5 fruit fly cellular contexts compared by ENCODE assay signal in genomic region chrX:10775690-10776089, dm6.
TF ChIP-seq lines count a peak whose summit lies in the region.

No protein-coding gene starts in this region.

- TF ChIP-seq CTCF in whole organism, embryonic (GFP tag; optimal IDR thresholded peaks at IDR 0.05; lab: Kevin White, UChicago): no peak

TF ChIP-seq in whole organism, adult, 20 proteins besides CTCF, POLR2A, EP300 and RAD21 (continues in another document):
- peak; percentile 40 for TF ChIP-seq CG12768 (GFP tag; optimal IDR thresholded peaks at IDR 0.05; lab: Kevin White, UChicago)
- peak; percentile 72 for TF ChIP-seq CG14711 (tag; optimal IDR thresholded peaks at IDR 0.05; lab: Kevin White, UChicago)
- peak; percentile 71 for TF ChIP-seq CG11617 (GFP tag; optimal IDR thresholded peaks at IDR 0.05; lab: Kevin White, UChicago)
- TF ChIP-seq CG33017 (tag; optimal IDR thresholded peaks at IDR 0.05; lab: Kevin White, UChicago): peak; percentile 65
- TF ChIP-seq ovo (GFP tag; optimal IDR thresholded peaks at IDR 0.05; lab: Kevin White, UChicago): peak; percentile 63
- peak; percentile 50 for TF ChIP-seq CG5204 (GFP tag; optimal IDR thresholded peaks at IDR 0.05; lab: Kevin White, UChicago)
- TF ChIP-seq cnc (optimal IDR thresholded peaks at IDR 0.05; lab: Kevin White, UChicago): no peak
- peak; percentile 80 for TF ChIP-seq CG7101 (tag; optimal IDR thresholded peaks at IDR 0.05; lab: Kevin White, UChicago)
- peak; percentile 60 for TF ChIP-seq pad (GFP tag; optimal IDR thresholded peaks at IDR 0.05; lab: Kevin White, UChicago)
- TF ChIP-seq CG1620 (GFP tag; optimal IDR thresholded peaks at IDR 0.05; lab: Kevin White, UChicago): peak; percentile 84
- peak; percentile 1 for TF ChIP-seq kay (GFP tag; lab: Kevin White, UChicago; ENCODE audit: borderline replicate concordance)
- peak; percentile 23 for TF ChIP-seq toe (GFP tag; optimal IDR thresholded peaks at IDR 0.05; lab: Kevin White, UChicago)
- TF ChIP-seq Crg-1 (GFP tag; optimal IDR thresholded peaks at IDR 0.05; lab: Kevin White, UChicago): peak; percentile 75
- peak; percentile 20 for TF ChIP-seq cic (GFP tag; optimal IDR thresholded peaks at IDR 0.05; lab: Kevin White, UChicago)
- peak; percentile 56 for TF ChIP-seq CG7045 (GFP tag; optimal IDR thresholded peaks at IDR 0.05; lab: Kevin White, UChicago)
- TF ChIP-seq Clk (GFP tag; optimal IDR thresholded peaks at IDR 0.05; lab: Kevin White, UChicago): no peak
- peak; percentile 66 for TF ChIP-seq Mnt (GFP tag; optimal IDR thresholded peaks at IDR 0.05; lab: Kevin White, UChicago)
- TF ChIP-seq bab1 (GFP tag; optimal IDR thresholded peaks at IDR 0.05; lab: Kevin White, UChicago): peak; percentile 84

TF ChIP-seq in whole organism, embryonic, 481 proteins besides CTCF, POLR2A, EP300 and RAD21 (continues in another document):
- TF ChIP-seq gce (GFP tag; IDR thresholded peaks at IDR 0.05; lab: Robert Waterston, UW): 0 out of 3 replicates have a peak, but pooled peaks have one; percentile 9
- TF ChIP-seq bigmax (GFP tag; optimal IDR thresholded peaks at IDR 0.05; lab: Kevin White, UChicago): no peak
- TF ChIP-seq lbe (GFP tag; optimal IDR thresholded peaks at IDR 0.05; lab: Kevin White, UChicago): peak; percentile 56
- peak; percentile 44 for TF ChIP-seq CG3281 (GFP tag; optimal IDR thresholded peaks at IDR 0.05; lab: Kevin White, UChicago)
- TF ChIP-seq Doc2 (GFP tag; IDR thresholded peaks at IDR 0.05; lab: Robert Waterston, UW): no peak
- TF ChIP-seq CG2199 (GFP tag; IDR thresholded peaks at IDR 0.05; lab: Robert Waterston, UW): no peak
- TF ChIP-seq CHES-1-like (GFP tag; optimal IDR thresholded peaks at IDR 0.05; lab: Kevin White, UChicago): no peak
- peak; percentile 23 for TF ChIP-seq nau (GFP tag; optimal IDR thresholded peaks at IDR 0.05; lab: Kevin White, UChicago)
- TF ChIP-seq ems (GFP tag; optimal IDR thresholded peaks at IDR 0.05; lab: Kevin White, UChicago): peak; percentile 42
- peak; percentile 29; the same call in 1 of the 3 replicates for TF ChIP-seq B-H1 (GFP tag; IDR thresholded peaks at IDR 0.05; lab: Robert Waterston, UW)
- TF ChIP-seq gsb (GFP tag; IDR thresholded peaks at IDR 0.05; lab: Robert Waterston, UW): peak; percentile 28; the same call in 1 of the 2 replicates
- no peak for TF ChIP-seq CG8359 (GFP tag; optimal IDR thresholded peaks at IDR 0.05; lab: Kevin White, UChicago; ENCODE audit: borderline replicate concordance)
- TF ChIP-seq CG6175 (GFP tag; IDR thresholded peaks at IDR 0.05; lab: Robert Waterston, UW): no peak
- TF ChIP-seq ttk (GFP tag; IDR thresholded peaks at IDR 0.05; lab: Robert Waterston, UW): peak; percentile 45
- TF ChIP-seq trem (tag; optimal IDR thresholded peaks at IDR 0.05; lab: Kevin White, UChicago): no peak
- TF ChIP-seq Ets97D (GFP tag; optimal IDR thresholded peaks at IDR 0.05; lab: Kevin White, UChicago): no peak
- no peak for TF ChIP-seq C15 (GFP tag; IDR thresholded peaks at IDR 0.05; lab: Robert Waterston, UW)
- no peak for TF ChIP-seq chm (GFP tag; IDR thresholded peaks at IDR 0.05; lab: Robert Waterston, UW)

TF ChIP-seq in whole organism, prepupa, 60 proteins besides CTCF, POLR2A, EP300 and RAD21 (continues in another document):
- no peak for TF ChIP-seq salr (GFP tag; optimal IDR thresholded peaks at IDR 0.05; lab: Kevin White, UChicago)
- TF ChIP-seq Hr39 (GFP tag; optimal IDR thresholded peaks at IDR 0.05; lab: Kevin White, UChicago): peak; percentile 73
- no peak for TF ChIP-seq CG8319 (GFP tag; optimal IDR thresholded peaks at IDR 0.05; lab: Kevin White, UChicago)
- TF ChIP-seq net (GFP tag; optimal IDR thresholded peaks at IDR 0.05; lab: Kevin White, UChicago): peak; percentile 58
- TF ChIP-seq Eip75B (GFP tag; optimal IDR thresholded peaks at IDR 0.05; lab: Kevin White, UChicago): peak; percentile 17
- TF ChIP-seq CG16779 (tag; optimal IDR thresholded peaks at IDR 0.05; lab: Kevin White, UChicago): no peak
- TF ChIP-seq eg (GFP tag; IDR thresholded peaks at IDR 0.05; lab: Robert Waterston, UW): peak; percentile 85
- TF ChIP-seq CG4318 (GFP tag; optimal IDR thresholded peaks at IDR 0.05; lab: Kevin White, UChicago): no peak
- TF ChIP-seq Met (GFP tag; optimal IDR thresholded peaks at IDR 0.05; lab: Kevin White, UChicago): peak; percentile 68
- TF ChIP-seq CG31627 (GFP tag; optimal IDR thresholded peaks at IDR 0.05; lab: Kevin White, UChicago): peak; percentile 66
- TF ChIP-seq fkh (GFP tag; optimal IDR thresholded peaks at IDR 0.05; lab: Kevin White, UChicago): peak; percentile 54
- peak; percentile 38 for TF ChIP-seq CG10631 (GFP tag; optimal IDR thresholded peaks at IDR 0.05; lab: Kevin White, UChicago)
- TF ChIP-seq CG3032 (tag; optimal IDR thresholded peaks at IDR 0.05; lab: Kevin White, UChicago): peak; percentile 21
- peak; percentile 10 for TF ChIP-seq CG6808 (GFP tag; optimal IDR thresholded peaks at IDR 0.05; lab: Kevin White, UChicago)
- peak; percentile 44 for TF ChIP-seq dac (GFP tag; optimal IDR thresholded peaks at IDR 0.05; lab: Kevin White, UChicago)
- TF ChIP-seq CG1621 (tag; optimal IDR thresholded peaks at IDR 0.05; lab: Kevin White, UChicago): no peak
- TF ChIP-seq CG6276 (GFP tag; optimal IDR thresholded peaks at IDR 0.05; lab: Kevin White, UChicago): peak; percentile 66
- peak; percentile 54 for TF ChIP-seq lz (GFP tag; optimal IDR thresholded peaks at IDR 0.05; lab: Kevin White, UChicago)
- TF ChIP-seq CG7368 (GFP tag; optimal IDR thresholded peaks at IDR 0.05; lab: Kevin White, UChicago): peak; percentile 31
- peak; percentile 44 for TF ChIP-seq Lpt (GFP tag; optimal IDR thresholded peaks at IDR 0.05; lab: Kevin White, UChicago)

TF ChIP-seq in whole organism, pupa, 21 proteins besides CTCF, POLR2A, EP300 and RAD21:
- TF ChIP-seq CG9948 (tag; optimal IDR thresholded peaks at IDR 0.05; lab: Kevin White, UChicago) (peak; percentile 6), Ets98B (GFP tag; IDR thresholded peaks at IDR 0.05; lab: Robert Waterston, UW) (peak; percentile 83), CG4496 (GFP tag; IDR thresholded peaks at IDR 0.05; lab: Robert Waterston, UW) (peak; percentile 90), CG17806 (tag; optimal IDR thresholded peaks at IDR 0.05; lab: Kevin White, UChicago) (peak; percentile 16), Pif1B (GFP tag; optimal IDR thresholded peaks at IDR 0.05; lab: Kevin White, UChicago) (peak; percentile 19), CG12605 (GFP tag; IDR thresholded peaks at IDR 0.05; lab: Robert Waterston, UW) (no peak), CG34367 (tag; optimal IDR thresholded peaks at IDR 0.05; lab: Kevin White, UChicago) (peak; percentile 2), CG8159 (tag; optimal IDR thresholded peaks at IDR 0.05; lab: Kevin White, UChicago) (peak; percentile 27), CG8301 (tag; optimal IDR thresholded peaks at IDR 0.05; lab: Kevin White, UChicago) (peak; percentile 47), EcR (GFP tag; optimal IDR thresholded peaks at IDR 0.05; lab: Kevin White, UChicago) (no peak), CG13204 (GFP tag; optimal IDR thresholded peaks at IDR 0.05; lab: Kevin White, UChicago) (no peak), D1 (tag; optimal IDR thresholded peaks at IDR 0.05; lab: Kevin White, UChicago) (no peak), gl (tag; optimal IDR thresholded peaks at IDR 0.05; lab: Kevin White, UChicago) (no peak), rn (GFP tag; IDR thresholded peaks at IDR 0.05; lab: Robert Waterston, UW) (0 out of 2 replicates have a peak, but pooled peaks have one; percentile 13), Pif1A (GFP tag; optimal IDR thresholded peaks at IDR 0.05; lab: Kevin White, UChicago) (peak; percentile 48), CG14655 (GFP tag; optimal IDR thresholded peaks at IDR 0.05; lab: Kevin White, UChicago) (peak; percentile 61), CG32121 (GFP tag; IDR thresholded peaks at IDR 0.05; lab: Robert Waterston, UW) (peak; percentile 76), Snoo (tag; optimal IDR thresholded peaks at IDR 0.05; lab: Kevin White, UChicago) (peak; percentile 25), CG10348 (GFP tag; IDR thresholded peaks at IDR 0.05; lab: Robert Waterston, UW) (no peak; the same call in 1 of the 2 replicates), CG15710 (tag; optimal IDR thresholded peaks at IDR 0.05; lab: Kevin White, UChicago) (peak; percentile 30), fd96Ca (GFP tag; IDR thresholded peaks at IDR 0.05; lab: Robert Waterston, UW) (peak; percentile 84)

TF ChIP-seq in whole organism, wandering third instar larva, 38 proteins besides CTCF, POLR2A, EP300 and RAD21 (continues in another document):
- peak; percentile 50 for TF ChIP-seq Hr83 (GFP tag; optimal IDR thresholded peaks at IDR 0.05; lab: Kevin White, UChicago; ENCODE audit: poor library complexity, severe bottlenecking)
- no peak for TF ChIP-seq dl (GFP tag; optimal IDR thresholded peaks at IDR 0.05; lab: Kevin White, UChicago; ENCODE audit: insufficient read depth in 1 of 2, partially characterized antibody in 2 of 2)
- peak; percentile 80 for TF ChIP-seq br (GFP tag; optimal IDR thresholded peaks at IDR 0.05; lab: Kevin White, UChicago)
- TF ChIP-seq Myc (optimal IDR thresholded peaks at IDR 0.05; lab: Kevin White, UChicago): no peak
- TF ChIP-seq HLH106 (tag; optimal IDR thresholded peaks at IDR 0.05; lab: Kevin White, UChicago): peak; percentile 82
- peak; percentile 69 for TF ChIP-seq Sp1 (GFP tag; optimal IDR thresholded peaks at IDR 0.05; lab: Kevin White, UChicago)
- TF ChIP-seq Hnf4 (GFP tag; optimal IDR thresholded peaks at IDR 0.05; lab: Kevin White, UChicago): peak; percentile 74
- TF ChIP-seq OdsH (GFP tag; optimal IDR thresholded peaks at IDR 0.05; lab: Kevin White, UChicago): peak; percentile 78
- TF ChIP-seq Dif (GFP tag; optimal IDR thresholded peaks at IDR 0.05; lab: Kevin White, UChicago; ENCODE audit: partially characterized antibody): no peak
- TF ChIP-seq psq (GFP tag; optimal IDR thresholded peaks at IDR 0.05; lab: Kevin White, UChicago): peak; percentile 44
- peak; percentile 77 for TF ChIP-seq tai (GFP tag; optimal IDR thresholded peaks at IDR 0.05; lab: Kevin White, UChicago)
- no peak for TF ChIP-seq dsf (GFP tag; optimal IDR thresholded peaks at IDR 0.05; lab: Kevin White, UChicago; ENCODE audit: borderline replicate concordance)
- peak in 1 of 2 experiments; percentile 84 for TF ChIP-seq foxo (GFP tag; optimal IDR thresholded peaks at IDR 0.05; lab: Kevin White, UChicago)
- TF ChIP-seq ey (GFP tag; optimal IDR thresholded peaks at IDR 0.05; lab: Kevin White, UChicago): peak; percentile 77
- no peak for TF ChIP-seq Dfd (GFP tag; optimal IDR thresholded peaks at IDR 0.05; lab: Kevin White, UChicago)
- no peak for TF ChIP-seq pan (optimal IDR thresholded peaks at IDR 0.05; lab: Kevin White, UChicago)
- no peak for TF ChIP-seq Mio (GFP tag; optimal IDR thresholded peaks at IDR 0.05; lab: Kevin White, UChicago)
- peak; percentile 88 for TF ChIP-seq h (GFP tag; optimal IDR thresholded peaks at IDR 0.05; lab: Kevin White, UChicago)
- peak; percentile 54 for TF ChIP-seq jim (GFP tag; optimal IDR thresholded peaks at IDR 0.05; lab: Kevin White, UChicago)
- no peak for TF ChIP-seq Abd-B (GFP tag; optimal IDR thresholded peaks at IDR 0.05; lab: Kevin White, UChicago)
- TF ChIP-seq CrebA (GFP tag; optimal IDR thresholded peaks at IDR 0.05; lab: Kevin White, UChicago; ENCODE audit: borderline replicate concordance): no peak
- no peak for TF ChIP-seq N (GFP tag; optimal IDR thresholded peaks at IDR 0.05; lab: Kevin White, UChicago)
- TF ChIP-seq Jra (GFP tag; optimal IDR thresholded peaks at IDR 0.05; lab: Kevin White, UChicago): no peak
